Fruit fly (Drosophila melanogaster) whole organism, embryonic: ENCODE results near the gene Naxd.

Experiments
- Asciz ChIP-seq: fragments of 200-800 bp; sonication (Bioruptor generic); optimal IDR thresholded peaks from 2 replicates; lab custom pipeline; 2017; ENCODE audit warnings: missing biosample characterization, mild to moderate bottlenecking, missing genetic modification characterization, missing genetic modification reagents
- CG10274 ChIP-seq: fragments of 200-800 bp; sonication (Bioruptor generic); optimal IDR thresholded peaks from 3 replicates; lab custom pipeline; 2017; ENCODE audit warnings: missing biosample characterization, mild to moderate bottlenecking, missing genetic modification characterization
- CG11085 ChIP-seq: fragments of 200-800 bp; sonication (Bioruptor generic); IDR thresholded peaks from 2 replicates; pipeline ENCODE4 v1.3.6; 2022; ENCODE audit warnings: missing biosample characterization, missing genetic modification characterization
- CG11695 ChIP-seq: fragments of 200-800 bp; sonication (Bioruptor generic); IDR thresholded peaks from 3 replicates; pipeline ENCODE4 v1.3.6; 2022; ENCODE audit warnings: missing biosample characterization, missing genetic modification characterization
- CG12769 ChIP-seq: fragments of 200-800 bp; sonication (Bioruptor generic); optimal IDR thresholded peaks from 2 replicates; lab custom pipeline; 2019; ENCODE audit warnings: missing biosample characterization, mild to moderate bottlenecking, missing genetic modification characterization, moderate library complexity
- CG13296 ChIP-seq: fragments of 200-800 bp; sonication (Bioruptor generic); optimal IDR thresholded peaks from 3 replicates; lab custom pipeline; 2018; ENCODE audit warnings: missing biosample characterization, mild to moderate bottlenecking, missing genetic modification characterization
- CG13624 ChIP-seq: fragments of 200-800 bp; sonication (Bioruptor generic); optimal IDR thresholded peaks from 2 replicates; lab custom pipeline; 2016; ENCODE audit warnings: missing biosample characterization, missing genetic modification characterization
- CG14014 ChIP-seq: fragments of 200-800 bp; sonication (Bioruptor generic); IDR thresholded peaks from 2 replicates; pipeline ENCODE4 v1.3.6; 2022; ENCODE audit warnings: missing biosample characterization, missing genetic modification characterization
- CG1529 ChIP-seq: fragments of 200-800 bp; sonication (Bioruptor generic); optimal IDR thresholded peaks from 3 replicates; lab custom pipeline; 2018; ENCODE audit warnings: missing biosample characterization, missing genetic modification characterization
- CG15601 ChIP-seq: fragments of 200-800 bp; sonication (Bioruptor generic); optimal IDR thresholded peaks from 3 replicates; lab custom pipeline; 2019; ENCODE audit warnings: missing biosample characterization, mild to moderate bottlenecking, missing genetic modification characterization, moderate library complexity
- CG17912 ChIP-seq: fragments of 200-800 bp; sonication (Bioruptor generic); optimal IDR thresholded peaks from 2 replicates; lab custom pipeline; 2018; ENCODE audit warnings: missing biosample characterization, mild to moderate bottlenecking, missing genetic modification characterization
- CG30431 ChIP-seq: fragments of 200-800 bp; sonication (Bioruptor generic); optimal IDR thresholded peaks from 2 replicates; lab custom pipeline; 2017; ENCODE audit warnings: missing biosample characterization, missing genetic modification characterization
- CG3065 ChIP-seq: fragments of 200-800 bp; sonication (Bioruptor generic); optimal IDR thresholded peaks from 2 replicates; lab custom pipeline; 2016; ENCODE audit warnings: missing biosample characterization, missing genetic modification characterization
- CG4282 ChIP-seq: fragments of 200-800 bp; sonication (Bioruptor generic); optimal IDR thresholded peaks from 2 replicates; lab custom pipeline; 2016; ENCODE audit warnings: missing biosample characterization, missing genetic modification characterization
- CG4328 ChIP-seq: fragments of 200-800 bp; sonication (Bioruptor generic); optimal IDR thresholded peaks from 3 replicates; lab custom pipeline; 2017; ENCODE audit warnings: missing biosample characterization, missing genetic modification reagents, missing genetic modification characterization
- CG4707 ChIP-seq: fragments of 200-800 bp; sonication (Bioruptor generic); optimal IDR thresholded peaks from 2 replicates; lab custom pipeline; 2018; ENCODE audit warnings: missing biosample characterization, mild to moderate bottlenecking, missing genetic modification characterization, moderate library complexity
- CG5180 ChIP-seq: fragments of 200-800 bp; sonication (Bioruptor generic); optimal IDR thresholded peaks from 3 replicates; lab custom pipeline; 2017; ENCODE audit warnings: missing biosample characterization, missing genetic modification characterization, mild to moderate bottlenecking, moderate library complexity, missing genetic modification reagents
- CG6683 ChIP-seq: fragments of 200-800 bp; sonication (Bioruptor generic); optimal IDR thresholded peaks from 2 replicates; lab custom pipeline; 2017; ENCODE audit warnings: missing biosample characterization, mild to moderate bottlenecking, missing genetic modification characterization, missing genetic modification reagents
- CG9437 ChIP-seq: fragments of 200-800 bp; sonication (Bioruptor generic); optimal IDR thresholded peaks from 2 replicates; lab custom pipeline; 2018; ENCODE audit warnings: missing biosample characterization, mild to moderate bottlenecking, missing genetic modification characterization
- D ChIP-seq, 2 experiments: fragments of 200-800 bp in 1 of 2; fragments of >200 bp in 1 of 2; sonication (Bioruptor generic) in 1 of 2; optimal IDR thresholded peaks; 2 replicates in 1 of 2; 3 replicates in 1 of 2; lab custom pipeline; 2017; ENCODE audit warnings: mild to moderate bottlenecking in 1 of 2, missing biosample characterization in 1 of 2, missing genetic modification characterization in 1 of 2, missing genetic modification reagents in 1 of 2
- D19B ChIP-seq: fragments of 200-800 bp; sonication (Bioruptor generic); optimal IDR thresholded peaks from 2 replicates; lab custom pipeline; 2017; ENCODE audit warnings: missing biosample characterization, mild to moderate bottlenecking, missing genetic modification characterization
- Doc3 ChIP-seq: fragments of 200-800 bp; sonication (Bioruptor generic); IDR thresholded peaks from 3 replicates; pipeline ENCODE4 v1.3.6; 2022; ENCODE audit warnings: missing biosample characterization, missing genetic modification characterization; ENCODE audit not compliant: partially characterized antibody
- Drgx ChIP-seq: fragments of 200-800 bp; sonication (Bioruptor generic); IDR thresholded peaks from 2 replicates; pipeline ENCODE4 v1.3.6; 2022; ENCODE audit warnings: missing biosample characterization, missing genetic modification characterization
- Hmr ChIP-seq: fragments of 200-800 bp; sonication (Bioruptor generic); optimal IDR thresholded peaks from 3 replicates; lab custom pipeline; 2017; ENCODE audit warnings: mild to moderate bottlenecking, missing biosample characterization, missing genetic modification reagents, missing genetic modification characterization
- Oaz ChIP-seq: fragments of 200-800 bp; sonication (Bioruptor generic); IDR thresholded peaks from 2 replicates; pipeline ENCODE4 v1.3.6; 2022; ENCODE audit warnings: missing biosample characterization, missing genetic modification characterization
- Optix ChIP-seq: fragments of 200-800 bp; sonication (Bioruptor generic); IDR thresholded peaks from 3 replicates; pipeline ENCODE4 v1.3.6; 2022; ENCODE audit warnings: missing biosample characterization, missing genetic modification characterization
- Sry-δ ChIP-seq: fragments of 200-800 bp; sonication (Bioruptor generic); optimal IDR thresholded peaks from 2 replicates; lab custom pipeline; 2016; ENCODE audit warnings: missing biosample characterization, missing genetic modification characterization
- ash1 ChIP-seq: fragments of 200-800 bp; sonication (Bioruptor generic); optimal IDR thresholded peaks from 2 replicates; lab custom pipeline; 2018; ENCODE audit warnings: missing biosample characterization, mild to moderate bottlenecking, missing genetic modification characterization
- bsh ChIP-seq, 2 experiments: fragments of 200-800 bp; sonication (Bioruptor generic); optimal IDR thresholded peaks; 2 replicates each; lab custom pipeline; 2017 to 2018; ENCODE audit warnings: mild to moderate bottlenecking in 2 of 2, missing biosample characterization in 2 of 2, missing genetic modification characterization in 2 of 2, moderate library complexity in 1 of 2
- dati ChIP-seq: fragments of 200-800 bp; sonication (Bioruptor generic); IDR thresholded peaks from 2 replicates; pipeline ENCODE4 v1.3.6; 2022; ENCODE audit warnings: missing biosample characterization, missing genetic modification characterization
- dmrt99B ChIP-seq: fragments of 200-800 bp; sonication (Bioruptor generic); optimal IDR thresholded peaks from 2 replicates; lab custom pipeline; 2018; ENCODE audit warnings: missing biosample characterization, mild to moderate bottlenecking, missing genetic modification characterization, moderate library complexity
- gsb-n ChIP-seq: fragments of 200-800 bp; sonication (Bioruptor generic); optimal IDR thresholded peaks from 3 replicates; lab custom pipeline; 2018; ENCODE audit warnings: missing biosample characterization, mild to moderate bottlenecking, missing genetic modification characterization
- hkb ChIP-seq, 2 experiments: fragments of 200-800 bp in 1 of 2; fragments of >200 bp in 1 of 2; sonication (Bioruptor generic) in 1 of 2; IDR thresholded peaks in 1 of 2; optimal IDR thresholded peaks in 1 of 2; 2 replicates each; pipeline versions ENCODE4 v1.3.6 to Lab custom; 2017 to 2022; ENCODE audit warnings: missing biosample characterization in 1 of 2, missing genetic modification characterization in 1 of 2
- ind ChIP-seq: fragments of 200-800 bp; sonication (Bioruptor generic); optimal IDR thresholded peaks from 3 replicates; lab custom pipeline; 2016; ENCODE audit warnings: missing biosample characterization, missing genetic modification characterization
- ken ChIP-seq: fragments of 200-800 bp; sonication (Bioruptor generic); IDR thresholded peaks from 3 replicates; pipeline ENCODE4 v1.3.6; 2022; ENCODE audit warnings: missing biosample characterization, missing genetic modification characterization
- seq ChIP-seq: fragments of 200-800 bp; sonication (Bioruptor generic); IDR thresholded peaks from 2 replicates; pipeline ENCODE4 v1.3.6; 2022; ENCODE audit warnings: missing biosample characterization, missing genetic modification characterization
- sqz ChIP-seq: fragments of 200-800 bp; sonication (Bioruptor generic); optimal IDR thresholded peaks from 3 replicates; lab custom pipeline; 2018; ENCODE audit warnings: missing biosample characterization, mild to moderate bottlenecking, missing genetic modification characterization
- stwl ChIP-seq: fragments of 200-800 bp; sonication (Bioruptor generic); optimal IDR thresholded peaks from 3 replicates; lab custom pipeline; 2018; ENCODE audit warnings: missing biosample characterization, mild to moderate bottlenecking, missing genetic modification characterization, moderate library complexity
- tll ChIP-seq, 2 experiments: fragments of 200-800 bp in 1 of 2; fragments of >200 bp in 1 of 2; sonication (Bioruptor generic) in 1 of 2; optimal IDR thresholded peaks; 2 replicates each; lab custom pipeline; 2017 to 2019; ENCODE audit warnings: missing biosample characterization in 2 of 2, missing genetic modification characterization in 2 of 2, mild to moderate bottlenecking in 1 of 2, moderate library complexity in 1 of 2

Naxd gene

dm6 chr3L:19132586-19132985 is 35.1 kb upstream of the Naxd start (continued):
- TF ChIP-seq stwl (tag; lab: Kevin White, UChicago): no peak
- 0 out of 2 replicates have a peak, but pooled peaks have one; percentile 32 for TF ChIP-seq seq (GFP tag; lab: Robert Waterston, UW)
- TF ChIP-seq CG4707 (GFP tag; lab: Kevin White, UChicago): no peak
- TF ChIP-seq CG3065 (GFP tag; lab: Kevin White, UChicago): no peak
- TF ChIP-seq CG12769 (tag; lab: Kevin White, UChicago): no peak
- TF ChIP-seq Optix (GFP tag; lab: Robert Waterston, UW): no peak; the same call in 1 of the 3 replicates
- no peak for TF ChIP-seq D (optimal IDR thresholded peaks at IDR 0.05; lab: Kevin White, UChicago)
- TF ChIP-seq D (GFP tag; optimal IDR thresholded peaks at IDR 0.05; lab: Kevin White, UChicago): peak; percentile 25
- no peak for TF ChIP-seq CG6683 (GFP tag; lab: Kevin White, UChicago)
- no peak for TF ChIP-seq Sry-δ (GFP tag; lab: Kevin White, UChicago)
- TF ChIP-seq tll (GFP tag; optimal IDR thresholded peaks at IDR 0.05; lab: Kevin White, UChicago): no peak
- TF ChIP-seq sqz (GFP tag; lab: Kevin White, UChicago): no peak
- no peak for TF ChIP-seq CG13624 (GFP tag; lab: Kevin White, UChicago)
- TF ChIP-seq CG4282 (GFP tag; lab: Kevin White, UChicago): no peak
- TF ChIP-seq dmrt99B (tag; lab: Kevin White, UChicago): peak; percentile 20
- TF ChIP-seq CG30431 (GFP tag; lab: Kevin White, UChicago): no peak
- no peak for TF ChIP-seq D19B (GFP tag; lab: Kevin White, UChicago)
- peak; percentile 59 for TF ChIP-seq CG13296
- no peak for TF ChIP-seq CG5180 (GFP tag; lab: Kevin White, UChicago)
- TF ChIP-seq bsh (GFP tag; optimal IDR thresholded peaks at IDR 0.05; lab: Kevin White, UChicago): no peak
- TF ChIP-seq CG17912 (GFP tag; lab: Kevin White, UChicago): peak; percentile 5
- no peak for TF ChIP-seq gsb-n (tag; lab: Kevin White, UChicago)
- peak; percentile 19 for TF ChIP-seq Asciz (GFP tag; lab: Kevin White, UChicago)
- no peak for TF ChIP-seq ash1 (GFP tag; lab: Kevin White, UChicago)
- TF ChIP-seq ind (GFP tag; lab: Kevin White, UChicago): no peak

DNA sequence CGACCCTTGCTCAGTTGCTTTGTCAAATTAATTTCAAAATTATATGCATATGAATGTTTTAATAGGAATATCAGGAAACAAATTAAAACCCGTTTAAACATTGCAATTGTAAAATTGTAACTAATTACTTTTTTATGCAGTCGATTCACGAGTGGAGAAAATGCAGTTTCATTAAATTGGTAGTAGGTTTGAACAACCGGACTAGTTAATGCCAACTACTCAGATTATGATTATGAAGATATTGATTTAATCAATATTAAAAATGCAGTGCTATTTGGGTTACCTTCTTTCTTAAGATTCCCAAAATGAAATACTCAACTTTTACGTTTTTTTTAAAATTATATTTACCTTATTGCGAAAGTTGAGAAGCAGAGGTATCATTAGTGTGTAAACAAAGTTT is 32.1 kb upstream of the Naxd start, which contains the start of gene Spn75F:
Gene Spn75F (minus strand): TSS at position 101 of the 400 bp plus-strand sequence.
- TF ChIP-seq Hmr (GFP tag; lab: Kevin White, UChicago): no peak
- no peak for TF ChIP-seq Doc3 (GFP tag; lab: Robert Waterston, UW)
- TF ChIP-seq CG10274 (GFP tag; lab: Kevin White, UChicago): no peak
- TF ChIP-seq CG11695 (GFP tag; lab: Robert Waterston, UW): no peak
- no peak for TF ChIP-seq Oaz (GFP tag; lab: Robert Waterston, UW)
- no peak for TF ChIP-seq CG4328 (GFP tag; lab: Kevin White, UChicago)
- TF ChIP-seq CG11085: no peak
- TF ChIP-seq CG1529 (GFP tag; lab: Kevin White, UChicago): no peak
- TF ChIP-seq CG15601: no peak
- no peak for TF ChIP-seq ken (GFP tag; lab: Robert Waterston, UW)
- no peak for TF ChIP-seq CG9437 (GFP tag; lab: Kevin White, UChicago)
- no peak for TF ChIP-seq Drgx
- no peak for TF ChIP-seq dati (GFP tag; lab: Robert Waterston, UW)
- TF ChIP-seq hkb (optimal IDR thresholded peaks at IDR 0.05; lab: Kevin White, UChicago): no peak
- TF ChIP-seq hkb (GFP tag; IDR thresholded peaks at IDR 0.05; lab: Robert Waterston, UW): no peak
- TF ChIP-seq CG14014: no peak
- TF ChIP-seq, all 482 proteins: peak for 0
